Fruit fly (Drosophila melanogaster): ENCODE measurements around the gene CG3556.
A peak's percentile ranks its signal among the peaks of the same experiment; 100 is the strongest.

CG3556 gene

dm6 chrX:4529909-4530308 lies at the start of gene CG3556:
Gene CG3556, plus strand, starts transcription at chrX:4530231.
- TF ChIP-seq N (GFP tag; optimal IDR thresholded peaks at IDR 0.05), result no peak
- no peak for TF ChIP-seq woc (GFP tag; optimal IDR thresholded peaks at IDR 0.05)
- no peak for TF ChIP-seq psq (GFP tag; optimal IDR thresholded peaks at IDR 0.05)
- no peak for TF ChIP-seq Sp1 (GFP tag; optimal IDR thresholded peaks at IDR 0.05)
- TF ChIP-seq Myc (optimal IDR thresholded peaks at IDR 0.05), result peak; percentile 44
- TF ChIP-seq ey (GFP tag; optimal IDR thresholded peaks at IDR 0.05), result no peak
- TF ChIP-seq Hr83 (GFP tag; optimal IDR thresholded peaks at IDR 0.05; ENCODE audit: poor library complexity, severe bottlenecking), result no peak
- TF ChIP-seq Jra (GFP tag; optimal IDR thresholded peaks at IDR 0.05), result no peak
- TF ChIP-seq CG32264 (GFP tag; optimal IDR thresholded peaks at IDR 0.05), result no peak
- no peak for TF ChIP-seq br (GFP tag; optimal IDR thresholded peaks at IDR 0.05)
- TF ChIP-seq jim (GFP tag; optimal IDR thresholded peaks at IDR 0.05), result no peak
- no peak for TF ChIP-seq tai (GFP tag; optimal IDR thresholded peaks at IDR 0.05)
- no peak for TF ChIP-seq Hr78 (GFP tag; optimal IDR thresholded peaks at IDR 0.05)
- no peak for TF ChIP-seq Hnf4 (GFP tag; optimal IDR thresholded peaks at IDR 0.05)
- TF ChIP-seq Dfd (GFP tag; optimal IDR thresholded peaks at IDR 0.05), result no peak
- TF ChIP-seq Mio (GFP tag; optimal IDR thresholded peaks at IDR 0.05), result no peak
- peak; percentile 1 for TF ChIP-seq sv (GFP tag; optimal IDR thresholded peaks at IDR 0.05)
- TF ChIP-seq Abd-B (GFP tag; optimal IDR thresholded peaks at IDR 0.05), result no peak
- TF ChIP-seq Rel (GFP tag; optimal IDR thresholded peaks at IDR 0.05), result no peak
- peak; percentile 11 for TF ChIP-seq Rel (tag; optimal IDR thresholded peaks at IDR 0.05)
- TF ChIP-seq Dif (GFP tag; optimal IDR thresholded peaks at IDR 0.05; ENCODE audit: partially characterized antibody), result no peak
- no peak for TF ChIP-seq h (GFP tag; optimal IDR thresholded peaks at IDR 0.05)
- TF ChIP-seq dl (GFP tag; optimal IDR thresholded peaks at IDR 0.05; ENCODE audit: insufficient read depth in 1 of 2, partially characterized antibody in 2 of 2), result no peak
- no peak for TF ChIP-seq GATAd (GFP tag; optimal IDR thresholded peaks at IDR 0.05)
- no peak for TF ChIP-seq pan (optimal IDR thresholded peaks at IDR 0.05)
- no peak for TF ChIP-seq dsf (GFP tag; optimal IDR thresholded peaks at IDR 0.05; ENCODE audit: borderline replicate concordance)
- no peak for TF ChIP-seq rgr (GFP tag; optimal IDR thresholded peaks at IDR 0.05)

DNA sequence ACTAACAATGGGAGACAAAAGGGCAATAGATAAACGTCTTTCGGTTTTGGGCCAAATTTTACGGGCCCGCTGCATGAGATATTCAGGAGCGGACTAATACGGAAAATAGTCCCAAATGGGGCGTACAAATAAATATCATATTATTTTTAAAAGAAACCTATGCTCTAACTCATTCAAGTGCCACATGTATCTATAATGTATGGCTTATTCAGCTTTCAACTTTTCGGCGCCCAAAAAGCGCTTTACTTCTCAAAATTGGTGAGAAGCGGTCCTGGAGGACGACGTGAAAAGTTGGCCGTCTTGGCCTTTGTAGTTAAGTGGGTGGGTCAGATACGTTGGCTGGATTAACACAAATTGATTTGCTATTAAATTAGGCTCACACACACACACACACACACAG lies 49.2 kb upstream of the CG3556 start:
- TF ChIP-seq Myc (optimal IDR thresholded peaks at IDR 0.05) (no peak), Dfd (GFP tag; optimal IDR thresholded peaks at IDR 0.05) (peak; percentile 2), dmrt93B (GFP tag; optimal IDR thresholded peaks at IDR 0.05) (no peak)

DNA sequence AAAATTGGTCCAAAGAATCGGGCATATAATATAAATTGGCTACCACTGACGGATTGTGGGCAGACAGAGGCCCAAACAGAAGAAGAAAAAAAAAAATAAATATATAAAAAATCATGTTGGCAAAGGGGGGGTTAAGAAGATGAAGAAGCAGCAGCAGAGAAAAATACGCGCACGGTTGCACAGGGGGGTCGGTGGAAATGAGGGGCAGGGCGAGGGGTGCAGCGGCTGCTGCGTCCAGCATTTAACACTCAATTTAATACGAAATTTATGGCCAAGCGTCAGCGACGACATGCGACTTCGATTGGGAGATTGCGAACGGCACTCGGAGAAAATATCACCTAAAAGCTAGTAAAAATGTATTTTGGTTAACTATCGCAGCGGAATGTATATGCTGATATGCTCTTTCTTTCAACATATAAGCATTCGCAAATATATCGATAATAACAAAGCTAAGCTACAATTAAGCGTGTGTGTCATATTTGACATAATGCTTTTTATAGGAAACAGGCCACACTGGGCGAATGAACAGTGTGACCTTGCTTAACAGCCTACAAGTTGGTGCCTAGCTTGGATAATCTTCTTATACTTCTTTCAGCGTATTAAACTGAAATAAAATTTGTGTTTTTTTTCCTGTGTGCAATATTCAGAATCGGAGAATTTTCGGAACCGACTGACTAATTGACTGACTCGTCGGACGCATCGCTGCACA lies 36.7 kb upstream of the CG3556 start:
- TF ChIP-seq psq (GFP tag; optimal IDR thresholded peaks at IDR 0.05) (peak; percentile 1), woc (GFP tag; optimal IDR thresholded peaks at IDR 0.05) (no peak)

- TF ChIP-seq Myc (optimal IDR thresholded peaks at IDR 0.05) (no peak), GATAd (GFP tag; optimal IDR thresholded peaks at IDR 0.05) (no peak), jim (GFP tag; optimal IDR thresholded peaks at IDR 0.05) (no peak), lola (GFP tag; optimal IDR thresholded peaks at IDR 0.05) (no peak), ey (GFP tag; optimal IDR thresholded peaks at IDR 0.05) (peak; percentile 25), rgr (GFP tag; optimal IDR thresholded peaks at IDR 0.05) (peak; percentile 16), foxo (GFP tag; optimal IDR thresholded peaks at IDR 0.05) (peak in 1 of 2 experiments; percentile 39), CG9705 (GFP tag; optimal IDR thresholded peaks at IDR 0.05) (no peak), Vsx2 (GFP tag; optimal IDR thresholded peaks at IDR 0.05; ENCODE audit: partially characterized antibody) (no peak), Abd-B (GFP tag; optimal IDR thresholded peaks at IDR 0.05) (no peak), tai (GFP tag; optimal IDR thresholded peaks at IDR 0.05) (no peak), pan (optimal IDR thresholded peaks at IDR 0.05) (no peak), Sp1 (GFP tag; optimal IDR thresholded peaks at IDR 0.05) (no peak), Hr78 (GFP tag; optimal IDR thresholded peaks at IDR 0.05) (no peak), woc (GFP tag; optimal IDR thresholded peaks at IDR 0.05) (no peak), Mio (GFP tag; optimal IDR thresholded peaks at IDR 0.05) (no peak), Jra (GFP tag; optimal IDR thresholded peaks at IDR 0.05) (no peak), Hnf4 (GFP tag; optimal IDR thresholded peaks at IDR 0.05) (peak; percentile 8), dmrt93B (GFP tag; optimal IDR thresholded peaks at IDR 0.05) (no peak), OdsH (GFP tag; optimal IDR thresholded peaks at IDR 0.05) (no peak), Dif (GFP tag; optimal IDR thresholded peaks at IDR 0.05; ENCODE audit: partially characterized antibody) (no peak), Dfd (GFP tag; optimal IDR thresholded peaks at IDR 0.05) (no peak), CrebA (GFP tag; optimal IDR thresholded peaks at IDR 0.05; ENCODE audit: borderline replicate concordance) (no peak), fru (GFP tag; optimal IDR thresholded peaks at IDR 0.05) (peak; percentile 29), h (GFP tag; optimal IDR thresholded peaks at IDR 0.05) (peak; percentile 36), N (GFP tag; optimal IDR thresholded peaks at IDR 0.05) (no peak), br (GFP tag; optimal IDR thresholded peaks at IDR 0.05) (no peak), CG32264 (GFP tag; optimal IDR thresholded peaks at IDR 0.05) (no peak), dl (GFP tag; optimal IDR thresholded peaks at IDR 0.05; ENCODE audit: insufficient read depth in 1 of 2, partially characterized antibody in 2 of 2) (no peak), HLH106 (tag; optimal IDR thresholded peaks at IDR 0.05) (no peak), sage (GFP tag; optimal IDR thresholded peaks at IDR 0.05) (no peak), psq (GFP tag; optimal IDR thresholded peaks at IDR 0.05) (no peak), usp (GFP tag; optimal IDR thresholded peaks at IDR 0.05) (no peak), sv (GFP tag; optimal IDR thresholded peaks at IDR 0.05) (no peak), Rel (GFP tag; optimal IDR thresholded peaks at IDR 0.05) (no peak), Rel (tag; optimal IDR thresholded peaks at IDR 0.05) (no peak), brk (GFP tag; optimal IDR thresholded peaks at IDR 0.05) (no peak), dsf (GFP tag; optimal IDR thresholded peaks at IDR 0.05; ENCODE audit: borderline replicate concordance) (no peak), Hr83 (GFP tag; optimal IDR thresholded peaks at IDR 0.05; ENCODE audit: poor library complexity, severe bottlenecking) (no peak)
Measured at dm6 chrX:4498234-4498633, 31.8 kb upstream of the CG3556 start.

Data from whole organism, wandering third instar larva.